Worm (Caenorhabditis elegans) whole organism, L1 larva: ENCODE results near the gene R02E4.2.

ENCODE experiments used
- aly-2 ChIP-seq: fragments of 150-350 bp; optimal IDR thresholded peaks from 2 replicates; lab custom pipeline; 2014; ENCODE audit warnings: missing biosample characterization, missing genetic modification characterization
- ces-1 ChIP-seq: fragments of 150-350 bp; optimal IDR thresholded peaks from 2 replicates; lab custom pipeline; 2014; ENCODE audit warnings: missing biosample characterization, missing genetic modification reagents, missing genetic modification characterization
- lin-35 ChIP-seq, 2 experiments: fragments of 150-350 bp; optimal IDR thresholded peaks; 2 replicates each; lab custom pipeline; 2014; ENCODE audit warnings: missing biosample characterization in 2 of 2, missing genetic modification characterization in 2 of 2, missing genetic modification reagents in 2 of 2
- ztf-4 ChIP-seq: fragments of 150-350 bp; optimal IDR thresholded peaks from 2 replicates; lab custom pipeline; 2014; ENCODE audit warnings: missing biosample characterization, missing genetic modification characterization

ce11 chrX:4140755-4141417, 33.6 kb downstream of the R02E4.2 start:
- TF ChIP-seq aly-2 (tag; lab: Kevin White, UChicago), result no peak
- TF ChIP-seq ztf-4 (tag; lab: Kevin White, UChicago), result peak; percentile 37
- TF ChIP-seq lin-35 (GFP tag; optimal IDR thresholded peaks at IDR 0.05; lab: Kevin White, UChicago), result peak in 1 of 2 experiments; percentile 18
- no peak for TF ChIP-seq ces-1 (GFP tag; lab: Kevin White, UChicago)
